Fruit fly (Drosophila melanogaster) whole organism, embryonic: ENCODE results near the gene CG31548.

Experiments
- ATbp ChIP-seq: fragments of 200-800 bp; sonication (Bioruptor generic); optimal IDR thresholded peaks from 2 replicates; lab custom pipeline; 2017; ENCODE audit warnings: missing biosample characterization, mild to moderate bottlenecking, missing genetic modification characterization, missing genetic modification reagents
- CG10462 ChIP-seq: fragments of 200-800 bp; sonication (Bioruptor generic); optimal IDR thresholded peaks from 2 replicates; lab custom pipeline; 2016; ENCODE audit warnings: missing biosample characterization, missing genetic modification characterization
- CG10979 ChIP-seq: fragments of 200-800 bp; sonication (Bioruptor generic); optimal IDR thresholded peaks from 2 replicates; lab custom pipeline; 2018; ENCODE audit warnings: missing biosample characterization, mild to moderate bottlenecking, missing genetic modification characterization, moderate library complexity
- CG12071 ChIP-seq: fragments of 200-800 bp; sonication (Bioruptor generic); optimal IDR thresholded peaks from 3 replicates; lab custom pipeline; 2018; ENCODE audit warnings: missing biosample characterization, mild to moderate bottlenecking, missing genetic modification characterization
- CG1233 ChIP-seq: fragments of 200-800 bp; sonication (Bioruptor generic); optimal IDR thresholded peaks from 4 replicates; lab custom pipeline; 2018; ENCODE audit warnings: missing biosample characterization, mild to moderate bottlenecking, missing genetic modification characterization
- CG12769 ChIP-seq: fragments of 200-800 bp; sonication (Bioruptor generic); optimal IDR thresholded peaks from 2 replicates; lab custom pipeline; 2019; ENCODE audit warnings: missing biosample characterization, mild to moderate bottlenecking, missing genetic modification characterization, moderate library complexity
- CG15073 ChIP-seq: fragments of 200-800 bp; sonication (Bioruptor generic); optimal IDR thresholded peaks from 2 replicates; lab custom pipeline; 2016; ENCODE audit warnings: missing biosample characterization, missing genetic modification characterization
- CG15479 ChIP-seq: fragments of 200-800 bp; sonication (Bioruptor generic); optimal IDR thresholded peaks from 3 replicates; lab custom pipeline; 2019; ENCODE audit warnings: missing biosample characterization, mild to moderate bottlenecking, missing genetic modification characterization, moderate library complexity
- CG17186 ChIP-seq: fragments of 200-800 bp; sonication (Bioruptor generic); optimal IDR thresholded peaks from 3 replicates; lab custom pipeline; 2017; ENCODE audit warnings: missing biosample characterization, missing genetic modification reagents, missing genetic modification characterization
- CG17802 ChIP-seq: fragments of 200-800 bp; sonication (Bioruptor generic); optimal IDR thresholded peaks from 2 replicates; lab custom pipeline; 2018; ENCODE audit warnings: missing biosample characterization, mild to moderate bottlenecking, missing genetic modification characterization, moderate library complexity
- CG2875 ChIP-seq: fragments of 200-800 bp; sonication (Bioruptor generic); optimal IDR thresholded peaks from 2 replicates; lab custom pipeline; 2017; ENCODE audit warnings: missing biosample characterization, mild to moderate bottlenecking, missing genetic modification characterization, missing genetic modification reagents
- CG32532 ChIP-seq: fragments of 200-800 bp; sonication (Bioruptor generic); IDR thresholded peaks from 2 replicates; pipeline ENCODE4 v1.3.6; 2022; ENCODE audit warnings: missing biosample characterization, missing genetic modification characterization
- CG3847 ChIP-seq: fragments of 200-800 bp; sonication (Bioruptor generic); IDR thresholded peaks from 2 replicates; pipeline ENCODE4 v1.3.6; 2022; ENCODE audit warnings: missing biosample characterization, missing genetic modification characterization
- CG4328 ChIP-seq: fragments of 200-800 bp; sonication (Bioruptor generic); optimal IDR thresholded peaks from 3 replicates; lab custom pipeline; 2017; ENCODE audit warnings: missing biosample characterization, missing genetic modification reagents, missing genetic modification characterization
- CG4730 ChIP-seq: fragments of 200-800 bp; sonication (Bioruptor generic); IDR thresholded peaks from 2 replicates; pipeline ENCODE4 v1.3.6; 2022; ENCODE audit warnings: missing biosample characterization, missing genetic modification characterization
- CG5953 ChIP-seq: fragments of 200-800 bp; sonication (Bioruptor generic); IDR thresholded peaks from 2 replicates; pipeline ENCODE4 v1.3.6; 2022; ENCODE audit warnings: missing biosample characterization, missing genetic modification characterization
- CG6854 ChIP-seq: fragments of 200-800 bp; sonication (Bioruptor generic); optimal IDR thresholded peaks from 3 replicates; lab custom pipeline; 2017; ENCODE audit warnings: missing biosample characterization, mild to moderate bottlenecking, missing genetic modification characterization
- CG7357 ChIP-seq: fragments of 200-800 bp; sonication (Bioruptor generic); IDR thresholded peaks from 3 replicates; pipeline ENCODE4 v1.3.6; 2022; ENCODE audit warnings: missing biosample characterization, missing genetic modification characterization
- CG8290 ChIP-seq, 3 experiments: fragments of 200-800 bp; sonication (Bioruptor generic); optimal IDR thresholded peaks; 2 replicates each; lab custom pipeline; 2016 to 2019; ENCODE audit warnings: missing biosample characterization in 3 of 3, missing genetic modification characterization in 3 of 3, mild to moderate bottlenecking in 2 of 3, moderate library complexity in 1 of 3
- CG8388 ChIP-seq: fragments of 200-800 bp; sonication (Bioruptor generic); optimal IDR thresholded peaks from 2 replicates; lab custom pipeline; 2019; ENCODE audit warnings: missing biosample characterization, mild to moderate bottlenecking, missing genetic modification characterization, moderate library complexity
- CG8478 ChIP-seq: fragments of >200 bp; optimal IDR thresholded peaks from 2 replicates; lab custom pipeline; 2018
- Dbx ChIP-seq: fragments of 200-800 bp; sonication (Bioruptor generic); IDR thresholded peaks from 3 replicates; pipeline ENCODE4 v1.3.6; 2022; ENCODE audit warnings: missing biosample characterization, missing genetic modification characterization
- Drgx ChIP-seq: fragments of 200-800 bp; sonication (Bioruptor generic); IDR thresholded peaks from 2 replicates; pipeline ENCODE4 v1.3.6; 2022; ENCODE audit warnings: missing biosample characterization, missing genetic modification characterization
- Fer1 ChIP-seq: fragments of 200-800 bp; sonication (Bioruptor generic); optimal IDR thresholded peaks from 2 replicates; lab custom pipeline; 2017; ENCODE audit warnings: missing biosample characterization, mild to moderate bottlenecking, missing genetic modification characterization
- Hmr ChIP-seq: fragments of 200-800 bp; sonication (Bioruptor generic); optimal IDR thresholded peaks from 3 replicates; lab custom pipeline; 2017; ENCODE audit warnings: mild to moderate bottlenecking, missing biosample characterization, missing genetic modification reagents, missing genetic modification characterization
- Hmx ChIP-seq: fragments of 200-800 bp; sonication (Bioruptor generic); optimal IDR thresholded peaks from 2 replicates; lab custom pipeline; 2016; ENCODE audit warnings: missing biosample characterization, missing genetic modification characterization
- Kr ChIP-seq: fragments of 200-800 bp; sonication (Bioruptor generic); optimal IDR thresholded peaks from 2 replicates; lab custom pipeline; 2017; ENCODE audit warnings: missing biosample characterization, mild to moderate bottlenecking, missing genetic modification characterization
- Lpt ChIP-seq: fragments of >200 bp; optimal IDR thresholded peaks from 2 replicates; lab custom pipeline; 2018; ENCODE audit warnings: missing biosample characterization, missing genetic modification characterization
- Max ChIP-seq: fragments of 200-800 bp; sonication (Bioruptor generic); optimal IDR thresholded peaks from 2 replicates; lab custom pipeline; 2016; ENCODE audit warnings: missing biosample characterization, mild to moderate bottlenecking, missing genetic modification characterization
- Meics ChIP-seq: fragments of 200-800 bp; sonication (Bioruptor generic); optimal IDR thresholded peaks from 2 replicates; lab custom pipeline; 2017; ENCODE audit warnings: missing biosample characterization, mild to moderate bottlenecking, missing genetic modification characterization
- NFAT ChIP-seq: fragments of 200-800 bp; sonication (Bioruptor generic); IDR thresholded peaks from 2 replicates; pipeline ENCODE4 v1.3.6; 2022; ENCODE audit warnings: missing biosample characterization, missing genetic modification characterization
- Oli ChIP-seq: fragments of 200-800 bp; sonication (Bioruptor generic); optimal IDR thresholded peaks from 2 replicates; lab custom pipeline; 2018; ENCODE audit warnings: missing biosample characterization, mild to moderate bottlenecking, missing genetic modification characterization, moderate library complexity
- cwo ChIP-seq: fragments of 200-800 bp; sonication (Bioruptor generic); optimal IDR thresholded peaks from 3 replicates; lab custom pipeline; 2017; ENCODE audit warnings: missing biosample characterization, missing genetic modification characterization, mild to moderate bottlenecking, moderate library complexity, missing genetic modification reagents
- dan ChIP-seq: fragments of 200-800 bp; sonication (Bioruptor generic); IDR thresholded peaks from 2 replicates; pipeline ENCODE4 v1.3.6; 2022; ENCODE audit warnings: missing biosample characterization, missing genetic modification characterization
- eyg ChIP-seq: fragments of 200-800 bp; sonication (Bioruptor generic); optimal IDR thresholded peaks from 3 replicates; lab custom pipeline; 2016; ENCODE audit warnings: missing biosample characterization, missing genetic modification characterization
- gem ChIP-seq: fragments of 200-800 bp; sonication (Bioruptor generic); optimal IDR thresholded peaks from 2 replicates; lab custom pipeline; 2019; ENCODE audit warnings: missing biosample characterization, mild to moderate bottlenecking, missing genetic modification characterization, moderate library complexity
- gro ChIP-seq: fragments of 200-800 bp; sonication (Bioruptor generic); optimal IDR thresholded peaks from 2 replicates; lab custom pipeline; 2016; ENCODE audit warnings: missing biosample characterization, missing genetic modification characterization
- gsb ChIP-seq: fragments of 200-800 bp; sonication (Bioruptor generic); IDR thresholded peaks from 2 replicates; pipeline ENCODE4 v1.3.6; 2022; ENCODE audit warnings: missing biosample characterization, missing genetic modification characterization
- ken ChIP-seq: fragments of 200-800 bp; sonication (Bioruptor generic); IDR thresholded peaks from 3 replicates; pipeline ENCODE4 v1.3.6; 2022; ENCODE audit warnings: missing biosample characterization, missing genetic modification characterization
- pan ChIP-seq, 4 experiments: fragments of >200 bp in 3 of 4; fragments of 200-800 bp in 1 of 4; sonication (Bioruptor generic) in 1 of 4; optimal IDR thresholded peaks in 3 of 4; IDR thresholded peaks in 1 of 4; 2 replicates each; pipeline versions ENCODE4 v1.3.6 to Lab custom; 2017 to 2022; ENCODE audit warnings: missing biosample characterization in 2 of 4, missing genetic modification characterization in 2 of 4, mixed read lengths in 1 of 4
- pnt ChIP-seq: fragments of 200-800 bp; sonication (Bioruptor generic); optimal IDR thresholded peaks from 3 replicates; lab custom pipeline; 2016; ENCODE audit warnings: missing biosample characterization, missing genetic modification characterization
- ranshi ChIP-seq: fragments of 200-800 bp; sonication (Bioruptor generic); IDR thresholded peaks from 2 replicates; pipeline ENCODE4 v1.3.6; 2022; ENCODE audit warnings: missing biosample characterization, missing genetic modification characterization
- sens ChIP-seq: fragments of 200-800 bp; sonication (Bioruptor generic); peaks from one replicate; lab custom pipeline; 2016; ENCODE audit warnings: missing biosample characterization, missing genetic modification characterization
- slou ChIP-seq: fragments of 200-800 bp; sonication (Bioruptor generic); optimal IDR thresholded peaks from 3 replicates; lab custom pipeline; 2016; ENCODE audit warnings: missing biosample characterization, missing genetic modification characterization
- stc ChIP-seq: fragments of 200-800 bp; sonication (Bioruptor generic); IDR thresholded peaks from 2 replicates; pipeline ENCODE4 v1.3.6; 2022; ENCODE audit warnings: missing biosample characterization, missing genetic modification characterization
- twi ChIP-seq: fragments of 200-800 bp; optimal IDR thresholded peaks from 2 replicates; lab custom pipeline; 2019; ENCODE audit warnings: missing biosample characterization, mild to moderate bottlenecking, missing genetic modification characterization, moderate library complexity
- usp ChIP-seq: fragments of >200 bp; optimal IDR thresholded peaks from 2 replicates; lab custom pipeline; 2017; ENCODE audit warnings: missing biosample characterization, missing genetic modification characterization
- wor ChIP-seq: fragments of 200-800 bp; sonication (Bioruptor generic); IDR thresholded peaks from 2 replicates; pipeline ENCODE4 v1.3.6; 2022; ENCODE audit warnings: missing biosample characterization, missing genetic modification characterization
- yki ChIP-seq: fragments of >200 bp; optimal IDR thresholded peaks from 3 replicates; lab custom pipeline; 2018
- zf30C ChIP-seq: fragments of 200-800 bp; sonication (Bioruptor generic); optimal IDR thresholded peaks from 3 replicates; lab custom pipeline; 2018; ENCODE audit warnings: missing biosample characterization, mild to moderate bottlenecking, missing genetic modification characterization

CG31548 gene

DNA sequence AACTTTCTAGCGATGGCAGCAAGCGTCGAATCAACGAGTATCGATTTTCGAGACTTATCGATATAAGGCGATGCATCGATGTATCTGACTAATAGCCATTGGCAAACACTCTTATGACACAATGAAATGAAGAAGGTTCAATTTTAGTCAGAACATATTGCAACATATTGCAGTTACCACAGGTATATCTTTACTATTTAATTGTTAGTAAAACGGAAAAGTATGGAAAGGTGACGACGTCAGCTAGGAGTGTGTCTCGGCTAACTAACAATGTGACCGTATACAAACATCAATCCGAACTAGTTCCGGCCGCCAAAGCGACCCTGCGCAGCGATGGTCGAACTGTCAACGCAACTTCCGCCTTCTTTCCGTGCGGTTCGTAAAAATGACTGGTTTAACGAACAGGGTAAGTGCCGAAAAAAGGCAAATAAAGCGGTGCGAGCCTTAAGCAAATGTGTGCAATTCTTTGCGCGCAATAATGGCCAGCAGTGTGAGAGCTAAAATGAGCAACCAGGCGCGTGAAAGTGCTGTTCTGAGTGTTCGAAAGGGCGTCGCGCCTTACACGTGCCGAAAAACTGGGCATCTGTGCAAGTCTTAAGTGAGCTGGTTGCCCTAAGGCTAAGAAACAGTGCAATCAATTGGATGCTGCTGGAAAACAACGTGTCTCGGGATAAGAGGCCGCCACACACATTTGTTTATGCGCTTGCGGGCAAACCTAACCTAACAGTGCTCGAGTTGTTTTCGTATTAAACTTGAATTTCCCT lies 12.4 kb downstream of the CG31548 start, which contains the start of the genes Dph4, Spec2 and RpL13A (continued):
- TF ChIP-seq CG12769 (peak; percentile 83), twi (peak; percentile 82), CG8388 (GFP tag; lab: Kevin White, UChicago) (peak; percentile 85), ranshi (GFP tag; lab: Robert Waterston, UW) (no peak), Hmr (GFP tag; lab: Kevin White, UChicago) (peak; percentile 98), CG10979 (tag; lab: Kevin White, UChicago) (peak; percentile 79), Drgx (no peak), CG8290 (GFP tag; optimal IDR thresholded peaks at IDR 0.05; lab: Kevin White, UChicago) (peak; percentile 95), CG8290 (tag; optimal IDR thresholded peaks at IDR 0.05; lab: Kevin White, UChicago) (peak; percentile 88 to 97), Hmx (peak; percentile 39), CG4328 (GFP tag; lab: Kevin White, UChicago) (peak; percentile 97), ken (no peak), CG3847 (no peak), CG17802 (peak; percentile 85), NFAT (no peak), Dbx (no peak), Max (GFP tag; lab: Kevin White, UChicago) (peak; percentile 92), CG7357 (GFP tag; lab: Robert Waterston, UW) (no peak), CG8478 (lab: Kevin White, UChicago) (peak; percentile 69), Meics (GFP tag; lab: Kevin White, UChicago) (peak; percentile 97), dan (no peak), CG6854 (peak; percentile 95), Fer1 (GFP tag; lab: Kevin White, UChicago) (peak; percentile 96), stc (GFP tag; lab: Robert Waterston, UW) (no peak), CG4730 (GFP tag; lab: Robert Waterston, UW) (no peak), yki (lab: Kevin White, UChicago) (no peak), usp (GFP tag; lab: Kevin White, UChicago) (no peak), CG10462 (GFP tag; lab: Kevin White, UChicago) (peak; percentile 76), Lpt (GFP tag; lab: Kevin White, UChicago) (no peak), wor (GFP tag; lab: Robert Waterston, UW) (no peak), CG15073 (GFP tag; lab: Kevin White, UChicago) (no peak), CG1233 (peak; percentile 96), CG15479 (peak; percentile 82), CG2875 (peak; percentile 92), CG32532 (GFP tag; lab: Robert Waterston, UW) (no peak), cwo (peak; percentile 5), zf30C (GFP tag; lab: Kevin White, UChicago) (peak; percentile 59), gro (peak; percentile 91), gem (tag; lab: Kevin White, UChicago) (peak; percentile 72), CG12071 (GFP tag; lab: Kevin White, UChicago) (peak; percentile 95), eyg (GFP tag; lab: Kevin White, UChicago) (peak; percentile 88), ATbp (peak; percentile 93), CG5953 (GFP tag; lab: Robert Waterston, UW) (no peak), sens (GFP tag; lab: Kevin White, UChicago) (peak; percentile 98), Oli (peak; percentile 64), CG17186 (GFP tag; lab: Kevin White, UChicago) (peak; percentile 95), gsb (GFP tag; lab: Robert Waterston, UW) (no peak), pnt (GFP tag; lab: Kevin White, UChicago) (peak; percentile 54), slou (GFP tag; lab: Kevin White, UChicago) (peak; percentile 88), pan (optimal IDR thresholded peaks at IDR 0.05; lab: Kevin White, UChicago) (no peak), pan (GFP tag; optimal IDR thresholded peaks at IDR 0.05 in 1 of 2, IDR thresholded peaks at IDR 0.05 in 1 of 2) (no peak), Kr (GFP tag; lab: Kevin White, UChicago) (peak; percentile 86)
